Fruit fly (Drosophila melanogaster) whole organism, adult: Measurements from ENCODE around the gene Eig71Ei.

Experiments used
- Crg-1 ChIP-seq: fragments of 200-800 bp; sonication (Bioruptor generic); optimal IDR thresholded peaks from 2 replicates; lab custom pipeline; 2016; ENCODE audit warnings: missing biosample characterization, missing genetic modification characterization
- cic ChIP-seq: fragments of 200-800 bp; sonication (Bioruptor generic); optimal IDR thresholded peaks from 2 replicates; lab custom pipeline; 2017; ENCODE audit warnings: missing biosample characterization, mild to moderate bottlenecking, missing genetic modification characterization, moderate library complexity
- toe ChIP-seq: fragments of 200-800 bp; sonication (Bioruptor generic); optimal IDR thresholded peaks from 2 replicates; lab custom pipeline; 2016; ENCODE audit warnings: missing biosample characterization, missing genetic modification characterization

- TF ChIP-seq Crg-1, result no peak
- TF ChIP-seq cic (GFP tag; lab: Kevin White, UChicago), result no peak
- no peak for TF ChIP-seq toe (GFP tag; lab: Kevin White, UChicago)
Observed at dm6 chr3L:15610109-15610508, 49.4 kb upstream of the Eig71Ei start, which contains the start of gene CG7650.
